Fruit fly (Drosophila melanogaster): ENCODE results near the gene gammaSnap2.

gammaSnap2 gene

dm6 chr3R:10170356-10170876 lies 49.2 kb upstream of the gammaSnap2 start, which contains the start of gene Best1 (continued):
- TF ChIP-seq Bteb2 (GFP tag; optimal IDR thresholded peaks at IDR 0.05), result peak; percentile 41
- TF ChIP-seq CG11247 (GFP tag; IDR thresholded peaks at IDR 0.05), result peak; percentile 94
- peak; percentile 80 for TF ChIP-seq seq (GFP tag; IDR thresholded peaks at IDR 0.05)
- peak; percentile 93 for TF ChIP-seq H15 (GFP tag; IDR thresholded peaks at IDR 0.05)
- TF ChIP-seq CG7987 (GFP tag; optimal IDR thresholded peaks at IDR 0.05), result peak; percentile 77
- peak; percentile 69 for TF ChIP-seq trh (GFP tag; optimal IDR thresholded peaks at IDR 0.05)
- peak; percentile 59 for TF ChIP-seq CG7786 (GFP tag; optimal IDR thresholded peaks at IDR 0.05)
- TF ChIP-seq slp2 (GFP tag; optimal IDR thresholded peaks at IDR 0.05), result peak; percentile 42
- TF ChIP-seq Dll (GFP tag; IDR thresholded peaks at IDR 0.05; ENCODE audit: partially characterized antibody), result peak; percentile 55; the same call in 2 of the 4 replicates
- peak; percentile 74 for TF ChIP-seq Deaf1 (tag; optimal IDR thresholded peaks at IDR 0.05)
- TF ChIP-seq wdn (GFP tag; IDR thresholded peaks at IDR 0.05), result peak; percentile 86
- peak; percentile 47; the same call in 1 of the 2 replicates for TF ChIP-seq unc-4 (GFP tag; IDR thresholded peaks at IDR 0.05; ENCODE audit: partially characterized antibody)
- TF ChIP-seq CG33557 (GFP tag; optimal IDR thresholded peaks at IDR 0.05), result peak; percentile 84
- TF ChIP-seq Xrp1 (GFP tag; IDR thresholded peaks at IDR 0.05), result peak; percentile 97
- peak; percentile 91 for TF ChIP-seq gsb-n (tag; optimal IDR thresholded peaks at IDR 0.05)
- TF ChIP-seq CG16863 (GFP tag; optimal IDR thresholded peaks at IDR 0.05), result peak; percentile 35
- peak; percentile 76 for TF ChIP-seq peb (GFP tag; IDR thresholded peaks at IDR 0.05)
- TF ChIP-seq CkIIα-i1 (GFP tag; IDR thresholded peaks at IDR 0.05), result peak; percentile 55; the same call in 1 of the 2 replicates
- TF ChIP-seq CG9727 (GFP tag; optimal IDR thresholded peaks at IDR 0.05), result peak; percentile 89
- no peak for TF ChIP-seq ham (GFP tag; IDR thresholded peaks at IDR 0.05)
- TF ChIP-seq NFAT (GFP tag; IDR thresholded peaks at IDR 0.05), result peak; percentile 97
- TF ChIP-seq Sry-β (GFP tag; optimal IDR thresholded peaks at IDR 0.05), result peak; percentile 35
- TF ChIP-seq her (GFP tag; optimal IDR thresholded peaks at IDR 0.05), result peak; percentile 40
- peak; percentile 90 for TF ChIP-seq CG11723 (GFP tag; optimal IDR thresholded peaks at IDR 0.05)
- peak; percentile 82 for TF ChIP-seq Optix (GFP tag; IDR thresholded peaks at IDR 0.05)
- peak; percentile 42 for TF ChIP-seq NK7.1 (GFP tag; optimal IDR thresholded peaks at IDR 0.05)
- peak; percentile 93 for TF ChIP-seq Fer3 (tag; optimal IDR thresholded peaks at IDR 0.05)
- TF ChIP-seq HmgD (GFP tag; optimal IDR thresholded peaks at IDR 0.05), result peak; percentile 51
- no peak for TF ChIP-seq sc (optimal IDR thresholded peaks at IDR 0.05)
- TF ChIP-seq sc (GFP tag; optimal IDR thresholded peaks at IDR 0.05), result peak; percentile 85
- peak; percentile 69 for TF ChIP-seq CG17802 (tag; optimal IDR thresholded peaks at IDR 0.05)
- peak; percentile 55 for TF ChIP-seq CG6654 (GFP tag; optimal IDR thresholded peaks at IDR 0.05)
- peak; percentile 88 for TF ChIP-seq CG17568 (GFP tag; optimal IDR thresholded peaks at IDR 0.05)
- peak; percentile 27 for TF ChIP-seq Hey (tag; optimal IDR thresholded peaks at IDR 0.05)
- peak; percentile 95 for TF ChIP-seq Blimp-1 (GFP tag; optimal IDR thresholded peaks at IDR 0.05)
- TF ChIP-seq CG13424 (tag; optimal IDR thresholded peaks at IDR 0.05), result peak; percentile 90
- peak; percentile 86 for TF ChIP-seq CG30431 (GFP tag; optimal IDR thresholded peaks at IDR 0.05)
- TF ChIP-seq gsb (GFP tag; IDR thresholded peaks at IDR 0.05), result peak; percentile 91
- TF ChIP-seq ato (GFP tag; IDR thresholded peaks at IDR 0.05; ENCODE audit: partially characterized antibody), result peak; percentile 54; the same call in 1 of the 2 replicates
- peak; percentile 82 for TF ChIP-seq Usf (GFP tag; optimal IDR thresholded peaks at IDR 0.05)
- no peak for TF ChIP-seq Bdp1 (GFP tag; optimal IDR thresholded peaks at IDR 0.05)
- TF ChIP-seq row (GFP tag; IDR thresholded peaks at IDR 0.05), result peak; percentile 99
- peak; percentile 93 for TF ChIP-seq CG8924 (tag; optimal IDR thresholded peaks at IDR 0.05)
- TF ChIP-seq CG10979 (tag; optimal IDR thresholded peaks at IDR 0.05), result peak; percentile 92
- TF ChIP-seq dati (GFP tag; IDR thresholded peaks at IDR 0.05), result no peak
- TF ChIP-seq CG2875 (GFP tag; optimal IDR thresholded peaks at IDR 0.05), result peak; percentile 77
- TF ChIP-seq crc (GFP tag; optimal IDR thresholded peaks at IDR 0.05), result peak; percentile 0
- peak; percentile 85 for TF ChIP-seq lilli (GFP tag; optimal IDR thresholded peaks at IDR 0.05)
- TF ChIP-seq HLH4C (GFP tag; IDR thresholded peaks at IDR 0.05; ENCODE audit: partially characterized antibody), result peak; percentile 47; the same call in 2 of the 3 replicates
- peak; percentile 79 for TF ChIP-seq CG2889 (GFP tag; IDR thresholded peaks at IDR 0.05)
- TF ChIP-seq CG8478 (optimal IDR thresholded peaks at IDR 0.05), result no peak

Data from whole organism, embryonic.